Fruit fly (Drosophila melanogaster) whole organism, pupa: ENCODE measurements around the gene CG14717.

Experiments used
- CG10348 ChIP-seq: fragments of 200-800 bp; sonication (Bioruptor generic); IDR thresholded peaks from 2 replicates; pipeline ENCODE4 v1.3.6; 2022; ENCODE audit warnings: missing biosample characterization, missing genetic modification characterization
- CG12605 ChIP-seq: fragments of 200-800 bp; sonication (Bioruptor generic); IDR thresholded peaks from 2 replicates; pipeline ENCODE4 v1.3.6; 2022; ENCODE audit warnings: missing biosample characterization, missing genetic modification characterization
- CG13204 ChIP-seq: fragments of 200-800 bp; sonication (Bioruptor generic); optimal IDR thresholded peaks from 2 replicates; lab custom pipeline; 2018; ENCODE audit warnings: missing biosample characterization, mild to moderate bottlenecking, missing genetic modification characterization, moderate library complexity
- CG14655 ChIP-seq: fragments of 200-800 bp; sonication (Bioruptor generic); optimal IDR thresholded peaks from 3 replicates; lab custom pipeline; 2017; ENCODE audit warnings: mild to moderate bottlenecking, missing biosample characterization, missing genetic modification reagents, missing genetic modification characterization
- CG15710 ChIP-seq: fragments of 200-800 bp; sonication (Bioruptor generic); optimal IDR thresholded peaks from 2 replicates; lab custom pipeline; 2018; ENCODE audit warnings: missing biosample characterization, mild to moderate bottlenecking, missing genetic modification characterization, moderate library complexity
- CG17806 ChIP-seq: fragments of 200-800 bp; sonication (Bioruptor generic); optimal IDR thresholded peaks from 2 replicates; lab custom pipeline; 2018; ENCODE audit warnings: missing biosample characterization, mild to moderate bottlenecking, missing genetic modification characterization, moderate library complexity
- CG32121 ChIP-seq: fragments of 200-800 bp; sonication (Bioruptor generic); IDR thresholded peaks from 2 replicates; pipeline ENCODE4 v1.3.6; 2022; ENCODE audit warnings: missing biosample characterization, missing genetic modification characterization
- CG34367 ChIP-seq: fragments of 200-800 bp; sonication (Bioruptor generic); optimal IDR thresholded peaks from 2 replicates; lab custom pipeline; 2018; ENCODE audit warnings: missing biosample characterization, mild to moderate bottlenecking, missing genetic modification characterization
- CG4496 ChIP-seq: fragments of 200-800 bp; sonication (Bioruptor generic); IDR thresholded peaks from 3 replicates; pipeline ENCODE4 v1.3.6; 2022; ENCODE audit warnings: missing biosample characterization, missing genetic modification characterization
- CG8159 ChIP-seq: fragments of 200-800 bp; sonication (Bioruptor generic); optimal IDR thresholded peaks from 3 replicates; lab custom pipeline; 2018; ENCODE audit warnings: missing biosample characterization, mild to moderate bottlenecking, missing genetic modification characterization, moderate library complexity
- CG8301 ChIP-seq: fragments of 200-800 bp; sonication (Bioruptor generic); optimal IDR thresholded peaks from 2 replicates; lab custom pipeline; 2018; ENCODE audit warnings: missing biosample characterization, mild to moderate bottlenecking, missing genetic modification characterization
- CG9948 ChIP-seq: fragments of 200-800 bp; sonication (Bioruptor generic); optimal IDR thresholded peaks from 2 replicates; lab custom pipeline; 2018; ENCODE audit warnings: missing biosample characterization, mild to moderate bottlenecking, missing genetic modification characterization, moderate library complexity
- D1 ChIP-seq: fragments of 200-800 bp; sonication (Bioruptor generic); optimal IDR thresholded peaks from 2 replicates; lab custom pipeline; 2018; ENCODE audit warnings: missing biosample characterization, mild to moderate bottlenecking, missing genetic modification characterization, moderate library complexity
- EcR ChIP-seq: fragments of 200-800 bp; sonication (Bioruptor generic); optimal IDR thresholded peaks from 3 replicates; lab custom pipeline; 2019; ENCODE audit warnings: missing biosample characterization, missing genetic modification characterization, mild to moderate bottlenecking, moderate library complexity, missing genetic modification reagents
- Ets98B ChIP-seq: fragments of 200-800 bp; sonication (Bioruptor generic); IDR thresholded peaks from 2 replicates; pipeline ENCODE4 v1.3.6; 2022; ENCODE audit warnings: missing biosample characterization, missing genetic modification characterization
- Pif1A ChIP-seq: fragments of 200-800 bp; sonication (Bioruptor generic); optimal IDR thresholded peaks from 3 replicates; lab custom pipeline; 2016; ENCODE audit warnings: missing biosample characterization, missing genetic modification characterization
- Pif1B ChIP-seq: fragments of 200-800 bp; sonication (Bioruptor generic); optimal IDR thresholded peaks from 3 replicates; lab custom pipeline; 2016; ENCODE audit warnings: missing biosample characterization, missing genetic modification characterization
- Snoo ChIP-seq: fragments of 200-800 bp; sonication (Bioruptor generic); optimal IDR thresholded peaks from 3 replicates; lab custom pipeline; 2017; ENCODE audit warnings: missing biosample characterization, mild to moderate bottlenecking, missing genetic modification characterization, inconsistent platforms
- fd96Ca ChIP-seq: fragments of 200-800 bp; sonication (Bioruptor generic); IDR thresholded peaks from 3 replicates; pipeline ENCODE4 v1.3.6; 2022; ENCODE audit warnings: missing biosample characterization, missing genetic modification characterization
- gl ChIP-seq: fragments of 200-800 bp; sonication (Bioruptor generic); optimal IDR thresholded peaks from 2 replicates; lab custom pipeline; 2018; ENCODE audit warnings: missing biosample characterization, mild to moderate bottlenecking, missing genetic modification characterization
- rn ChIP-seq: fragments of 200-800 bp; sonication (Bioruptor generic); IDR thresholded peaks from 2 replicates; pipeline ENCODE4 v1.3.6; 2022; ENCODE audit warnings: missing biosample characterization, missing genetic modification characterization

Gene CG14717

dm6 chr3R:11678016-11678415 is 18.3 kb upstream of the CG14717 start, which contains the start of gene CG18476:
Gene CG18476, minus strand, starts transcription at chr3R:11678116.
- TF ChIP-seq EcR (no peak), Ets98B (GFP tag; lab: Robert Waterston, UW) (peak; percentile 95), CG34367 (tag; lab: Kevin White, UChicago) (peak; percentile 91), gl (tag; lab: Kevin White, UChicago) (peak; percentile 83), CG32121 (GFP tag; lab: Robert Waterston, UW) (peak; percentile 96), CG8301 (tag; lab: Kevin White, UChicago) (peak; percentile 92), fd96Ca (GFP tag; lab: Robert Waterston, UW) (no peak), CG17806 (peak; percentile 96), CG4496 (GFP tag; lab: Robert Waterston, UW) (peak; percentile 97), CG8159 (tag; lab: Kevin White, UChicago) (peak; percentile 95), CG15710 (tag; lab: Kevin White, UChicago) (peak; percentile 95), CG9948 (tag; lab: Kevin White, UChicago) (peak; percentile 92), rn (GFP tag; lab: Robert Waterston, UW) (peak; percentile 84), CG10348 (GFP tag; lab: Robert Waterston, UW) (peak; percentile 74; the same call in 1 of the 2 replicates), Pif1B (GFP tag; lab: Kevin White, UChicago) (no peak), CG13204 (GFP tag; lab: Kevin White, UChicago) (no peak), Pif1A (no peak), CG12605 (GFP tag; lab: Robert Waterston, UW) (peak; percentile 95), Snoo (tag; lab: Kevin White, UChicago) (peak; percentile 91), CG14655 (GFP tag; lab: Kevin White, UChicago) (peak; percentile 92), D1 (tag; lab: Kevin White, UChicago) (no peak)

- TF ChIP-seq EcR (peak; percentile 9), CG32121 (GFP tag; lab: Robert Waterston, UW) (no peak), CG9948 (tag; lab: Kevin White, UChicago) (no peak), rn (GFP tag; lab: Robert Waterston, UW) (no peak)
Measured at dm6 chr3R:11679513-11679912, 16.8 kb upstream of the CG14717 start, which contains the start of the genes Taf12 and Ho. Gene Taf12, minus strand, starts transcription at chr3R:11679690. Gene Ho, plus strand, starts transcription at chr3R:11679743.

dm6 chr3R:11683675-11684074 is 12.6 kb upstream of the CG14717 start:
- TF ChIP-seq CG8159 (tag; lab: Kevin White, UChicago) (no peak), Snoo (tag; lab: Kevin White, UChicago) (no peak), CG34367 (tag; lab: Kevin White, UChicago) (no peak), CG8301 (tag; lab: Kevin White, UChicago) (no peak), CG32121 (GFP tag; lab: Robert Waterston, UW) (no peak)
- TF ChIP-seq, all 21 proteins: peak for 0

dm6 chr3R:11684316-11684715 is 12.0 kb upstream of the CG14717 start, which contains the start of gene CG6830:
Gene CG6830, minus strand, starts transcription at chr3R:11684342.
- TF ChIP-seq CG9948 (tag; lab: Kevin White, UChicago), result no peak
- TF ChIP-seq CG8159 (tag; lab: Kevin White, UChicago), result no peak
- no peak for TF ChIP-seq CG8301 (tag; lab: Kevin White, UChicago)
- TF ChIP-seq Pif1B (GFP tag; lab: Kevin White, UChicago), result no peak
- no peak for TF ChIP-seq CG10348 (GFP tag; lab: Robert Waterston, UW)
- TF ChIP-seq Pif1A, result no peak
- no peak for TF ChIP-seq fd96Ca (GFP tag; lab: Robert Waterston, UW)
- no peak for TF ChIP-seq EcR
- no peak for TF ChIP-seq D1 (tag; lab: Kevin White, UChicago)
- TF ChIP-seq CG15710 (tag; lab: Kevin White, UChicago), result no peak

- TF ChIP-seq EcR, result peak; percentile 57
- TF ChIP-seq Pif1A, result no peak
- TF ChIP-seq gl (tag; lab: Kevin White, UChicago), result no peak
- TF ChIP-seq CG15710 (tag; lab: Kevin White, UChicago), result no peak
Measured at dm6 chr3R:11688055-11688454, 8.3 kb upstream of the CG14717 start, which contains the start of gene CG6834. Gene CG6834, minus strand, starts transcription at chr3R:11688133.

dm6 chr3R:11689900-11690299 is 6.4 kb upstream of the CG14717 start, which contains the start of gene CG6908:
Gene CG6908, minus strand, starts transcription at chr3R:11690051.
- TF ChIP-seq CG32121 (GFP tag; lab: Robert Waterston, UW) (0 out of 2 replicates have a peak, but pooled peaks have one; percentile 30), EcR (peak; percentile 37), rn (GFP tag; lab: Robert Waterston, UW) (no peak)

dm6 chr3R:11690857-11691471 is 5.3 kb upstream of the CG14717 start:
- TF ChIP-seq CG17806, result no peak
- TF ChIP-seq CG32121 (GFP tag; lab: Robert Waterston, UW), result no peak
- TF ChIP-seq rn (GFP tag; lab: Robert Waterston, UW), result no peak
- no peak for TF ChIP-seq CG9948 (tag; lab: Kevin White, UChicago)
